Worm (Caenorhabditis elegans) whole organism, L2 larva: ENCODE results near the gene B0416.11.
A peak's percentile ranks its signal among the peaks of the same experiment; 100 is the strongest.

ENCODE experiments used
- R02D3.7 ChIP-seq: fragments of 150-350 bp; optimal IDR thresholded peaks from 2 replicates; lab custom pipeline; 2014; ENCODE audit warnings: missing biosample characterization, missing genetic modification characterization
- ama-1 ChIP-seq: fragments of 150-350 bp; optimal IDR thresholded peaks from 2 replicates; lab custom pipeline; 2018; ENCODE audit warnings: inconsistent platforms
- ceh-82 ChIP-seq: fragments of 150-350 bp; optimal IDR thresholded peaks from 2 replicates; lab custom pipeline; 2014; ENCODE audit warnings: missing biosample characterization, missing genetic modification characterization
- crh-2 ChIP-seq: sonication (generic microtip); optimal IDR thresholded peaks from 2 replicates; lab custom pipeline; 2017; ENCODE audit warnings: missing biosample characterization, missing genetic modification characterization
- dmd-4 ChIP-seq: sonication (generic microtip); optimal IDR thresholded peaks from 2 replicates; lab custom pipeline; 2017; ENCODE audit warnings: missing biosample characterization, missing genetic modification characterization
- egl-27 ChIP-seq: sonication (generic microtip); optimal IDR thresholded peaks from 3 replicates; lab custom pipeline; 2017; ENCODE audit warnings: missing biosample characterization, missing genetic modification reagents, missing genetic modification characterization
- elt-1 ChIP-seq: fragments of 150-350 bp; optimal IDR thresholded peaks from 2 replicates; lab custom pipeline; 2014; ENCODE audit warnings: missing biosample characterization, missing genetic modification characterization
- elt-3 ChIP-seq: sonication (generic microtip); optimal IDR thresholded peaks from 2 replicates; lab custom pipeline; 2017; ENCODE audit warnings: missing biosample characterization, missing genetic modification characterization
- fos-1 ChIP-seq: fragments of 150-350 bp; optimal IDR thresholded peaks from 2 replicates; lab custom pipeline; 2014; ENCODE audit warnings: missing biosample characterization, missing genetic modification characterization
- gmeb-1 ChIP-seq: fragments of 150-350 bp; optimal IDR thresholded peaks from 2 replicates; lab custom pipeline; 2014; ENCODE audit warnings: missing biosample characterization, missing genetic modification characterization
- lin-11 ChIP-seq: fragments of 150-350 bp; sonication (generic microtip); optimal IDR thresholded peaks from 2 replicates; lab custom pipeline; 2014; ENCODE audit warnings: missing biosample characterization, missing genetic modification characterization, inconsistent platforms, mixed read lengths
- lin-13 ChIP-seq: fragments of 150-350 bp; optimal IDR thresholded peaks from 2 replicates; lab custom pipeline; 2014; ENCODE audit warnings: missing biosample characterization, missing genetic modification reagents, missing genetic modification characterization
- lin-39 ChIP-seq: fragments of 150-350 bp; optimal IDR thresholded peaks from 2 replicates; lab custom pipeline; 2014; ENCODE audit warnings: missing biosample characterization, missing genetic modification reagents, missing genetic modification characterization
- mbf-1 ChIP-seq: sonication (generic microtip); optimal IDR thresholded peaks from 2 replicates; lab custom pipeline; 2017; ENCODE audit warnings: missing biosample characterization, missing genetic modification characterization
- nhr-10 ChIP-seq: sonication (generic microtip); optimal IDR thresholded peaks from 2 replicates; lab custom pipeline; 2017; ENCODE audit warnings: missing biosample characterization, missing genetic modification characterization
- nhr-11 ChIP-seq: fragments of 150-350 bp; optimal IDR thresholded peaks from 2 replicates; lab custom pipeline; 2014; ENCODE audit warnings: missing biosample characterization, missing genetic modification characterization
- nhr-12 ChIP-seq: fragments of 150-350 bp; optimal IDR thresholded peaks from 2 replicates; lab custom pipeline; 2014; ENCODE audit warnings: missing biosample characterization, missing genetic modification characterization
- nhr-129 ChIP-seq: fragments of 150-350 bp; optimal IDR thresholded peaks from 2 replicates; lab custom pipeline; 2014; ENCODE audit warnings: missing biosample characterization, missing genetic modification characterization
- nhr-21 ChIP-seq: fragments of 150-350 bp; optimal IDR thresholded peaks from 2 replicates; lab custom pipeline; 2014; ENCODE audit warnings: missing biosample characterization, missing genetic modification characterization
- nhr-237 ChIP-seq: fragments of 150-350 bp; optimal IDR thresholded peaks from 2 replicates; lab custom pipeline; 2014; ENCODE audit warnings: missing biosample characterization, missing genetic modification characterization
- nhr-6 ChIP-seq: fragments of 150-350 bp; optimal IDR thresholded peaks from 2 replicates; lab custom pipeline; 2014; ENCODE audit warnings: missing biosample characterization, missing genetic modification characterization
- nhr-77 ChIP-seq: fragments of 150-350 bp; optimal IDR thresholded peaks from 2 replicates; lab custom pipeline; 2014; ENCODE audit warnings: missing biosample characterization, missing genetic modification characterization
- sem-4 ChIP-seq: fragments of 150-350 bp; optimal IDR thresholded peaks from 2 replicates; lab custom pipeline; 2014; ENCODE audit warnings: missing biosample characterization, missing genetic modification reagents, missing genetic modification characterization
- skn-1 ChIP-seq: sonication (generic microtip); optimal IDR thresholded peaks from 2 replicates; lab custom pipeline; 2017; ENCODE audit warnings: missing biosample characterization, missing genetic modification characterization
- sma-3 ChIP-seq: sonication (generic microtip); optimal IDR thresholded peaks from 2 replicates; lab custom pipeline; 2016; ENCODE audit warnings: missing genetic modification reagents, missing genetic modification characterization, missing compliant biosample characterization
- sma-9 ChIP-seq, 2 experiments: fragments of 150-350 bp in 1 of 2; sonication (generic microtip) in 1 of 2; optimal IDR thresholded peaks; 2 replicates each; lab custom pipeline; 2014 to 2016; ENCODE audit warnings: missing genetic modification characterization in 2 of 2, mild to moderate bottlenecking in 1 of 2, missing biosample characterization in 1 of 2, missing compliant biosample characterization in 1 of 2, missing genetic modification reagents in 1 of 2, moderate library complexity in 1 of 2
- snpc-4 ChIP-seq: fragments of 150-350 bp; optimal IDR thresholded peaks from 2 replicates; lab custom pipeline; 2014; ENCODE audit warnings: missing biosample characterization, missing genetic modification characterization
- unc-39 ChIP-seq: fragments of 150-350 bp; optimal IDR thresholded peaks from 2 replicates; lab custom pipeline; 2014; ENCODE audit warnings: missing biosample characterization, missing genetic modification characterization
- zag-1 ChIP-seq: fragments of 150-350 bp; optimal IDR thresholded peaks from 2 replicates; lab custom pipeline; 2014; ENCODE audit warnings: missing biosample characterization, missing genetic modification characterization
- ztf-1 ChIP-seq: fragments of 200-800 bp; sonication (Bioruptor generic); conservative IDR thresholded peaks from 2 replicates; pipeline ENCODE4 v1.3.6; 2022; ENCODE audit warnings: missing genetic modification characterization, missing compliant biosample characterization
- ztf-11 ChIP-seq: sonication (generic microtip); optimal IDR thresholded peaks from 2 replicates; lab custom pipeline; 2017; ENCODE audit warnings: missing biosample characterization, missing genetic modification characterization
- ztf-4 ChIP-seq: fragments of 150-350 bp; optimal IDR thresholded peaks from 2 replicates; lab custom pipeline; 2014; ENCODE audit warnings: missing biosample characterization, missing genetic modification characterization

Gene B0416.11

ce11 chrX:9246625-9247024 is 36.3 kb downstream of the B0416.11 start (continued):
- TF ChIP-seq crh-2 (peak; percentile 4), nhr-10 (no peak), egl-27 (tag; lab: Kevin White, UChicago) (no peak), ceh-82 (tag; lab: Kevin White, UChicago) (no peak), nhr-77 (tag; lab: Kevin White, UChicago) (no peak), nhr-21 (tag; lab: Kevin White, UChicago) (no peak), R02D3.7 (tag; lab: Kevin White, UChicago) (no peak), nhr-12 (no peak), skn-1 (tag; lab: Kevin White, UChicago) (no peak)

DNA sequence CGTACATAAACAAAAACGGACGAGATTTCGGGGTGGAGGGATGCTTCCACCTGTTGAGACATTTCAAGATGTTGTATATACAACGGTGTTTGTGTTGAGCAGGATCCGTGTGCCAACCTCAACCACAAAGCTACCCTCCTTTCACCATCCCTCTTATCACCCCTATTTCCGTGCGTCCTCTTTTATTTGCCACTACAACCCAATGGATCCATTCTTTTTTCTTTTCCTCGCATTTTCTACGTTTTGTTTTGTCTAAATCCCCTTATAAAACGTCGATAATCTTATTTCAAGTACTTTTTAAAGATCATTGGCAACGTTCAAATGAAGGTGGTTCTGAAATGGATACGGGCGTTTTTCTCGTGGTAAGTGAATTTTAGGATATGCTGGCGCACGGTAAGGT is 39.7 kb downstream of the B0416.11 start, which contains the start of gene gpa-12:
Gene gpa-12, plus strand, starts transcription at position 301 of the 400 bp plus-strand sequence.
- TF ChIP-seq skn-1 (tag; lab: Kevin White, UChicago) = no peak
- no peak for TF ChIP-seq egl-27 (tag; lab: Kevin White, UChicago)
- TF ChIP-seq elt-1 (tag; lab: Kevin White, UChicago) = no peak
- TF ChIP-seq zag-1 (tag; lab: Kevin White, UChicago) = no peak
- TF ChIP-seq gmeb-1 (tag; lab: Kevin White, UChicago) = no peak
- no peak for TF ChIP-seq nhr-237 (tag; lab: Kevin White, UChicago)
- TF ChIP-seq sem-4 (tag; lab: Kevin White, UChicago) = no peak
- TF ChIP-seq lin-13 (GFP tag; lab: Kevin White, UChicago) = no peak
- no peak for TF ChIP-seq ztf-11 (tag; lab: Kevin White, UChicago)
- TF ChIP-seq ceh-82 (tag; lab: Kevin White, UChicago) = no peak
- no peak for TF ChIP-seq nhr-129 (tag; lab: Kevin White, UChicago)

ce11 chrX:9242123-9242522 is 40.8 kb downstream of the B0416.11 start, which contains the start of gene lgc-4:
Gene lgc-4, minus strand, starts transcription at chrX:9242223.
- no peak for TF ChIP-seq lin-11 (tag; lab: Kevin White, UChicago)
- no peak for TF ChIP-seq ceh-82 (tag; lab: Kevin White, UChicago)
- TF ChIP-seq fos-1 (tag; lab: Kevin White, UChicago) = no peak
- no peak for TF ChIP-seq sma-3
- TF ChIP-seq, all 48 proteins: peak for 0

ce11 chrX:9238692-9239091 is 44.2 kb downstream of the B0416.11 start:
- peak; percentile 25 for TF ChIP-seq sma-9 (GFP tag; optimal IDR thresholded peaks at IDR 0.05; lab: Kevin White, UChicago)
- no peak for TF ChIP-seq sma-9 (tag; optimal IDR thresholded peaks at IDR 0.05; lab: Kevin White, UChicago)
- TF ChIP-seq crh-2 = no peak
- TF ChIP-seq, all 48 proteins: peak for 1

DNA sequence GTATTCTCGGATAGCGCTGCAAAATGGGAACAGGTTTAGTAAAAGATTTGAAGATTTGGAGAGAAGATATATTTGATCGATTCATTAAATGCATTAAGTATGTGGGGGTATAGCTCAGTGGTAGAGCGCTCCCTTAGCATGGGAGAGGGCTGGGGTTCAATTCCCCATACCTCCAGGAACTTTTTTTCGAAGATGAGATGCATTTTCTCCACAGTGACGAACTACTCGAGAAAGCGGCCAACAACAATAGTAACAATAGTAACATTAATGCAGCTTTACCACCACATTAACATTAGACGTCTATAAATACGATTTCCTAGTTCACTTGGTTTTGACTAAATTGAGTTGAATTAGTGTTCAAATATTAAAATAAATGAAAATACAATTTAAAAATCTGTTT is 45.2 kb downstream of the B0416.11 start:
- no peak for TF ChIP-seq lin-13 (GFP tag; lab: Kevin White, UChicago)
- no peak for TF ChIP-seq nhr-11 (tag; lab: Kevin White, UChicago)
- no peak for TF ChIP-seq mbf-1 (tag; lab: Kevin White, UChicago)
- TF ChIP-seq nhr-77 (tag; lab: Kevin White, UChicago) = no peak
- TF ChIP-seq sem-4 (tag; lab: Kevin White, UChicago) = no peak
- TF ChIP-seq zag-1 (tag; lab: Kevin White, UChicago) = no peak
- peak; percentile 31 for TF ChIP-seq nhr-21 (tag; lab: Kevin White, UChicago)
- TF ChIP-seq lin-39 (tag; lab: Kevin White, UChicago) = no peak
- TF ChIP-seq, all 48 proteins: peak for 1

ce11 chrX:9234518-9234917 is 48.4 kb downstream of the B0416.11 start, which contains the start of gene col-175:
Gene col-175, minus strand, starts transcription at chrX:9234618.
- TF ChIP-seq sma-3 = no peak
- TF ChIP-seq nhr-6 (tag; lab: Kevin White, UChicago) = no peak
- no peak for TF ChIP-seq mbf-1 (tag; lab: Kevin White, UChicago)
- no peak for TF ChIP-seq lin-11 (tag; lab: Kevin White, UChicago)

DNA sequence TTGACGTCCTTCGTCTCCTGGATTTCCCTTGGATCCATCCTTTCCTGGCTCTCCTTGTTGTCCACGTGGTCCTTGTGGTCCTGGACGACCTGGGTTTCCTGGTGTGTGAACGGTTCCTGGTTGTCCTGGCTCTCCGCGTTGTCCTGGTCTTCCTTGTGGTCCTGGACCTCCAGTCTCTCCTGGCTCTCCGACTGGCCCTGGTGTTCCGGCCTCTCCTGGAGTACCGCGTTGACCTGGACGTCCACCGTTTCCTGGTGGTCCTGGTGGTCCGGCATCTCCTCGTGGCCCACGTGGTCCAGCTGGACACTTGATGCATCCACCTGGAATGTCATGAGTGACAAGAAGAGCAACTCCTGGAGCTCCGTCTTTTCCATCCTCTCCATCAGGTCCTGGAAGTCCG is 49.1 kb downstream of the B0416.11 start:
- no peak for TF ChIP-seq elt-3 (tag; lab: Kevin White, UChicago)
- TF ChIP-seq unc-39 (tag; lab: Kevin White, UChicago) = no peak

ce11 chrX:9232037-9232436 is 50.9 kb downstream of the B0416.11 start, which contains the start of gene vav-1:
Gene vav-1, minus strand, starts transcription at chrX:9232137.
- TF ChIP-seq snpc-4 (tag; lab: Kevin White, UChicago) (no peak), gmeb-1 (tag; lab: Kevin White, UChicago) (no peak), egl-27 (tag; lab: Kevin White, UChicago) (no peak), ama-1 (lab: Kevin White, UChicago) (no peak), nhr-21 (tag; lab: Kevin White, UChicago) (no peak), elt-3 (tag; lab: Kevin White, UChicago) (no peak), dmd-4 (no peak), fos-1 (tag; lab: Kevin White, UChicago) (no peak), unc-39 (tag; lab: Kevin White, UChicago) (no peak), ztf-1 (no peak), lin-39 (tag; lab: Kevin White, UChicago) (no peak), crh-2 (no peak), ztf-4 (tag; lab: Kevin White, UChicago) (no peak), lin-13 (GFP tag; lab: Kevin White, UChicago) (no peak), nhr-129 (tag; lab: Kevin White, UChicago) (no peak)
